Worm (Caenorhabditis elegans) whole organism, midembryonic: Measurements from ENCODE around the gene C14B1.3.

Source experiments
- T22C8.4 ChIP-seq: fragments of 200-800 bp; sonication (Bioruptor generic); IDR thresholded peaks from 2 replicates; pipeline ENCODE4 v1.3.6; 2022; ENCODE audit warnings: missing genetic modification characterization, missing compliant biosample characterization
- cog-1 ChIP-seq: sonication (generic microtip); optimal IDR thresholded peaks from 2 replicates; lab custom pipeline; 2016; ENCODE audit warnings: missing genetic modification characterization, missing compliant biosample characterization
- flt-1 ChIP-seq: fragments of 200-800 bp; sonication (Bioruptor generic); IDR thresholded peaks from 2 replicates; pipeline ENCODE4 v1.3.6; 2022; ENCODE audit warnings: missing genetic modification characterization, missing compliant biosample characterization
- klf-2 ChIP-seq: fragments of 200-800 bp; sonication (Bioruptor generic); conservative IDR thresholded peaks from 2 replicates; pipeline ENCODE4 v1.3.6; 2022; ENCODE audit warnings: missing genetic modification reagents, missing genetic modification characterization, missing compliant biosample characterization
- med-1 ChIP-seq: sonication (generic microtip); optimal IDR thresholded peaks from 2 replicates; lab custom pipeline; 2017; ENCODE audit warnings: missing genetic modification characterization, mild to moderate bottlenecking, missing compliant biosample characterization, antibody characterized with exemption, missing genetic modification reagents; ENCODE audit not compliant: insufficient read depth
- ref-1 ChIP-seq: fragments of 200-800 bp; sonication (Bioruptor generic); conservative IDR thresholded peaks from 2 replicates; pipeline ENCODE4 v1.3.6; 2022; ENCODE audit warnings: missing genetic modification reagents, missing genetic modification characterization, missing compliant biosample characterization
- tab-1 ChIP-seq: fragments of 200-800 bp; sonication (Bioruptor generic); IDR thresholded peaks from 2 replicates; pipeline ENCODE4 v1.3.6; 2022; ENCODE audit warnings: missing genetic modification characterization, missing compliant biosample characterization
- ztf-23 ChIP-seq: fragments of 200-800 bp; sonication (Bioruptor generic); IDR thresholded peaks from 2 replicates; pipeline ENCODE4 v1.3.6; 2022; ENCODE audit warnings: missing genetic modification reagents, missing genetic modification characterization, missing compliant biosample characterization
- ztf-29 ChIP-seq: fragments of 200-800 bp; sonication (Bioruptor generic); IDR thresholded peaks from 2 replicates; pipeline ENCODE4 v1.3.6; 2022; ENCODE audit warnings: missing genetic modification reagents, missing genetic modification characterization, missing compliant biosample characterization

DNA sequence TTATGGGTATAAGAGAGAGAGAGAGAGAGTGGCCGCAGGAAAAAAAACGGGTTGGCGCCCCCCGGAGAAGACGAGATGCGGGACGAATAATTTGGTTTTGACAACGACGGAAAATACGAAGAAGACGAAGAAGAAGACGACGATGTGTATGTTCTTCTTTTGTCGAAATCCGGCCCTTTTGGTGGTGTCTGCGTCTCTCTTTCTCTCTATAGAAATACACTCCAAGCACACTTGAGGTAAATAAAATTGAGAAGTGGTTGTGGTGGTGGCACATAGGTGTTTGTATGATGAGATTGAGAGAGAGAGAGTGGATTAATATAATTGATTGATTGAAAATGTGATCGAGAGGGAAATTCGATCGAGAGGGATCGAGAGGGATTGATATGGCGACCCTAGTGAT is 30.5 kb upstream of the C14B1.3 start:
- TF ChIP-seq tab-1 (GFP tag; lab: Robert Waterston, UW), result no peak
- no peak for TF ChIP-seq ztf-29 (GFP tag; lab: Robert Waterston, UW)
- no peak for TF ChIP-seq cog-1 (tag; lab: Kevin White, UChicago)
- TF ChIP-seq klf-2, result no peak
- no peak for TF ChIP-seq flt-1 (GFP tag; lab: Robert Waterston, UW)
- TF ChIP-seq med-1 (GFP tag; lab: Kevin White, UChicago), result no peak
- no peak for TF ChIP-seq ztf-23 (GFP tag; lab: Robert Waterston, UW)
- no peak for TF ChIP-seq ref-1 (GFP tag; lab: Robert Waterston, UW)
- TF ChIP-seq T22C8.4 (GFP tag; lab: Robert Waterston, UW), result no peak
